Fruit fly (Drosophila melanogaster): ENCODE data around the gene cdi.

DNA sequence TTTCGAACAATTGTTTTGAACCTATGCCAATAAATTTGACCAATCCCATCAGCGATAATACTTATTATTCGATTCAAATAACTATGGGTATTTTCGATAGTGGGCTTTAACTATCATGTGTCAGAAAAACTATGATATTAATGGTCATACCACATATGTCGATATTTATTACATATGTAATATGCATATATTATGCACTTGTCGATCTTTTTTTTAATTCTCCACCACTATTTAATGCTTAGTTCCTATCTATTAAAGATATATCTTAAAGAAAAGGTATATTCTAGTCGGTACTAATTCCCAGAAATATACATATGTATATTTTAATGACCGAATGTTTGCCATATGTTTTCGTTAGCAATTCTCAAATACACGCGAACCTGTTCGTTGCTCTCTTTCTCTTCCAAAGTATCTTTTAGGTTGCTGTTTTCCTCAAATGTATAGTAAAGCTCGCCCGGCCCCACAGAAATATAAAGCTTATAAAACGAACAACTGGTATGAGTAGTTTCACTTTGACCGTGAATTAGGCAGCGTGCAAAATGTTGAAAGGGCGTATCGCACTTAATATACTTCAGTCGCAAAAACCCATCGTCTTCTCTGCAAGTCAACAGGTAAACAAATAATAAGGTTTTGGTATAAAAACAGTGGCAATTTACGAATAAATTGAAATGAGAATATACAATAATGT lies 38.2 kb upstream of the cdi start, which contains the start of gene Cyp12a5:
- TF ChIP-seq CTCF (optimal IDR thresholded peaks at IDR 0.05): no peak
- TF ChIP-seq CG8478 (optimal IDR thresholded peaks at IDR 0.05): no peak
